Fruit fly (Drosophila melanogaster) whole organism, pupa: ENCODE data around the gene CG15892.

Experiments
- CG10348 ChIP-seq: fragments of 200-800 bp; sonication (Bioruptor generic); IDR thresholded peaks from 2 replicates; pipeline ENCODE4 v1.3.6; 2022; ENCODE audit warnings: missing biosample characterization, missing genetic modification characterization
- CG12605 ChIP-seq: fragments of 200-800 bp; sonication (Bioruptor generic); IDR thresholded peaks from 2 replicates; pipeline ENCODE4 v1.3.6; 2022; ENCODE audit warnings: missing biosample characterization, missing genetic modification characterization
- CG13204 ChIP-seq: fragments of 200-800 bp; sonication (Bioruptor generic); optimal IDR thresholded peaks from 2 replicates; lab custom pipeline; 2018; ENCODE audit warnings: missing biosample characterization, mild to moderate bottlenecking, missing genetic modification characterization, moderate library complexity
- CG14655 ChIP-seq: fragments of 200-800 bp; sonication (Bioruptor generic); optimal IDR thresholded peaks from 3 replicates; lab custom pipeline; 2017; ENCODE audit warnings: mild to moderate bottlenecking, missing biosample characterization, missing genetic modification reagents, missing genetic modification characterization
- CG15710 ChIP-seq: fragments of 200-800 bp; sonication (Bioruptor generic); optimal IDR thresholded peaks from 2 replicates; lab custom pipeline; 2018; ENCODE audit warnings: missing biosample characterization, mild to moderate bottlenecking, missing genetic modification characterization, moderate library complexity
- CG17806 ChIP-seq: fragments of 200-800 bp; sonication (Bioruptor generic); optimal IDR thresholded peaks from 2 replicates; lab custom pipeline; 2018; ENCODE audit warnings: missing biosample characterization, mild to moderate bottlenecking, missing genetic modification characterization, moderate library complexity
- CG32121 ChIP-seq: fragments of 200-800 bp; sonication (Bioruptor generic); IDR thresholded peaks from 2 replicates; pipeline ENCODE4 v1.3.6; 2022; ENCODE audit warnings: missing biosample characterization, missing genetic modification characterization
- CG34367 ChIP-seq: fragments of 200-800 bp; sonication (Bioruptor generic); optimal IDR thresholded peaks from 2 replicates; lab custom pipeline; 2018; ENCODE audit warnings: missing biosample characterization, mild to moderate bottlenecking, missing genetic modification characterization
- CG4496 ChIP-seq: fragments of 200-800 bp; sonication (Bioruptor generic); IDR thresholded peaks from 3 replicates; pipeline ENCODE4 v1.3.6; 2022; ENCODE audit warnings: missing biosample characterization, missing genetic modification characterization
- CG8159 ChIP-seq: fragments of 200-800 bp; sonication (Bioruptor generic); optimal IDR thresholded peaks from 3 replicates; lab custom pipeline; 2018; ENCODE audit warnings: missing biosample characterization, mild to moderate bottlenecking, missing genetic modification characterization, moderate library complexity
- CG8301 ChIP-seq: fragments of 200-800 bp; sonication (Bioruptor generic); optimal IDR thresholded peaks from 2 replicates; lab custom pipeline; 2018; ENCODE audit warnings: missing biosample characterization, mild to moderate bottlenecking, missing genetic modification characterization
- CG9948 ChIP-seq: fragments of 200-800 bp; sonication (Bioruptor generic); optimal IDR thresholded peaks from 2 replicates; lab custom pipeline; 2018; ENCODE audit warnings: missing biosample characterization, mild to moderate bottlenecking, missing genetic modification characterization, moderate library complexity
- D1 ChIP-seq: fragments of 200-800 bp; sonication (Bioruptor generic); optimal IDR thresholded peaks from 2 replicates; lab custom pipeline; 2018; ENCODE audit warnings: missing biosample characterization, mild to moderate bottlenecking, missing genetic modification characterization, moderate library complexity
- EcR ChIP-seq: fragments of 200-800 bp; sonication (Bioruptor generic); optimal IDR thresholded peaks from 3 replicates; lab custom pipeline; 2019; ENCODE audit warnings: missing biosample characterization, missing genetic modification characterization, mild to moderate bottlenecking, moderate library complexity, missing genetic modification reagents
- Ets98B ChIP-seq: fragments of 200-800 bp; sonication (Bioruptor generic); IDR thresholded peaks from 2 replicates; pipeline ENCODE4 v1.3.6; 2022; ENCODE audit warnings: missing biosample characterization, missing genetic modification characterization
- Pif1A ChIP-seq: fragments of 200-800 bp; sonication (Bioruptor generic); optimal IDR thresholded peaks from 3 replicates; lab custom pipeline; 2016; ENCODE audit warnings: missing biosample characterization, missing genetic modification characterization
- Pif1B ChIP-seq: fragments of 200-800 bp; sonication (Bioruptor generic); optimal IDR thresholded peaks from 3 replicates; lab custom pipeline; 2016; ENCODE audit warnings: missing biosample characterization, missing genetic modification characterization
- Snoo ChIP-seq: fragments of 200-800 bp; sonication (Bioruptor generic); optimal IDR thresholded peaks from 3 replicates; lab custom pipeline; 2017; ENCODE audit warnings: missing biosample characterization, mild to moderate bottlenecking, missing genetic modification characterization, inconsistent platforms
- fd96Ca ChIP-seq: fragments of 200-800 bp; sonication (Bioruptor generic); IDR thresholded peaks from 3 replicates; pipeline ENCODE4 v1.3.6; 2022; ENCODE audit warnings: missing biosample characterization, missing genetic modification characterization
- gl ChIP-seq: fragments of 200-800 bp; sonication (Bioruptor generic); optimal IDR thresholded peaks from 2 replicates; lab custom pipeline; 2018; ENCODE audit warnings: missing biosample characterization, mild to moderate bottlenecking, missing genetic modification characterization
- rn ChIP-seq: fragments of 200-800 bp; sonication (Bioruptor generic); IDR thresholded peaks from 2 replicates; pipeline ENCODE4 v1.3.6; 2022; ENCODE audit warnings: missing biosample characterization, missing genetic modification characterization

The CG15892 gene

DNA sequence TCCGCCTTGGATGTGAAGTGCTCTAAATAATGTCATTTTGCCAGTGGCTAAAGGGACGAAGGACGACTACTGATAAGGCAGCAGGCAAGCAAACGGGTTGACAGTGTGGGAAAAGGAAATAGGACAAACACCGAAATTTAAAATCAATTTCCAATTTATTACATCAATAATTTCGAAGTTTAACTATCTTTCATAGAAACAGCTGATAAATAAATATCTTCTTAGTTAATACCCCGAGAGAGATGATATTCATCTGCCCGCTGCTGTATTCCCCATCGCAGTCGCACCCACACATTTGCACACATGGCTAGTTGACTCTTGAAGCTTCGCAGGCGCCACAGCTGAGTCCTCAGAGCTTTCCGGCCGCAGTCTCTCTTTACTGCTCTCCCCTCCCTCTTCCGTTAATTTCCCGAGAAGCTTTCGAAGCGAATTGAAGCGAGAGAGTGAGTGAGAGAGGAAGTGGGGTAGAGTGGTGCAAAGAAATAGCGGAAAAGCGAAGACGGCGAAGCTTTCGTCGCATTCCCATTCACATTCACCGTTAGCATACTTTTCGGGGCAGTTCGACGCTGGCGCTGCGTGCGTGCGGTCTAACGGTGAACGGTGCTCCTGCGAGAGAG is 22.8 kb upstream of the CG15892 start:
- TF ChIP-seq D1 (tag; lab: Kevin White, UChicago) (no peak), gl (tag; lab: Kevin White, UChicago) (peak; percentile 9), fd96Ca (GFP tag; lab: Robert Waterston, UW) (peak; percentile 56; the same call in 1 of the 3 replicates), Snoo (tag; lab: Kevin White, UChicago) (no peak), CG32121 (GFP tag; lab: Robert Waterston, UW) (peak; percentile 35; the same call in 1 of the 2 replicates), CG10348 (GFP tag; lab: Robert Waterston, UW) (no peak), CG9948 (tag; lab: Kevin White, UChicago) (peak; percentile 36), CG12605 (peak; percentile 57), Ets98B (GFP tag; lab: Robert Waterston, UW) (peak; percentile 62), CG15710 (tag; lab: Kevin White, UChicago) (peak; percentile 57), Pif1A (GFP tag; lab: Kevin White, UChicago) (peak; percentile 12), CG34367 (tag; lab: Kevin White, UChicago) (peak; percentile 41), CG8159 (tag; lab: Kevin White, UChicago) (peak; percentile 62), CG8301 (peak; percentile 35), CG13204 (GFP tag; lab: Kevin White, UChicago) (no peak), CG14655 (GFP tag; lab: Kevin White, UChicago) (peak; percentile 37), Pif1B (GFP tag; lab: Kevin White, UChicago) (peak; percentile 9), CG4496 (GFP tag; lab: Robert Waterston, UW) (peak; percentile 66), CG17806 (tag; lab: Kevin White, UChicago) (no peak), EcR (no peak), rn (GFP tag; lab: Robert Waterston, UW) (no peak)

DNA sequence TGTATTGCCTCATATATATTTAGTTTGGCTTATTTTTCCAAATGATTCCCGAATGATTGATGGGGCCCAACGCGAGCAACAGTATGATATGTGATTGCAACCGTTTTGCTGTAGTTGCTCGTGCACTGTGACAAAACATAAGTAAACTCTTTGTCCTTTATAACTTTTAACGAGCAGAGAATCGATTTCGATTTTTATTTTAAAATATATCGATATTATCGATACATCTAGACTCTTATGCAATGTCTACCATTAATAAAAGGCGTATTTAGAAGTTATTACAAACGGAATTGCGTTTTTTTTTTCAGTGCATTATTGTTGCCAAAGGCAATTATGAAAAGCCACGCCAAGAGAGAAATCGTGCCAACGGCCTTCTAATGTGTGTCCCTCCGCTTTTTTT is 21.4 kb upstream of the CG15892 start:
- TF ChIP-seq CG15710 (tag; lab: Kevin White, UChicago) (no peak), CG14655 (GFP tag; lab: Kevin White, UChicago) (no peak), CG32121 (GFP tag; lab: Robert Waterston, UW) (no peak), CG13204 (GFP tag; lab: Kevin White, UChicago) (no peak), D1 (tag; lab: Kevin White, UChicago) (no peak), gl (tag; lab: Kevin White, UChicago) (no peak)

DNA sequence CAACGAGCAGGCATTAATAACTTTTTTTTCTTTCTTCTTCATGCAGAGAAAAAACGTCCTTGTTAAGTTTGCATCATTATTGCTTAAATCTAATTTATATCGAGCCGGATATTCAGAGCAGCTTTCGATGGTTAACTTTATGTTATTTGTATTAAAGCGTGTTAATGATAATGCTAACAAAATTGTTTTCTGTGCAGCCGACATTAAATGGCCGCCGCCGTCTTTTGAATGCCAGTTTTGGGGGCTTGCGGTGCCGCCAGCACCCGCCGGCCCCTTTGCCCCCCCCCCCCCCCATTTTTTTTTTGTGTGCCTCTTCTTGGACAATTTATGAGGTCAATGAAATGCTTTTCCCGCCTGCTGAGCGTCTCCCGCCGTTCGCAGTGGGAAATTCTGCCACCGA is 17.4 kb upstream of the CG15892 start:
- TF ChIP-seq CG34367 (tag; lab: Kevin White, UChicago) (no peak), CG4496 (GFP tag; lab: Robert Waterston, UW) (peak; percentile 24; the same call in 1 of the 3 replicates)

DNA sequence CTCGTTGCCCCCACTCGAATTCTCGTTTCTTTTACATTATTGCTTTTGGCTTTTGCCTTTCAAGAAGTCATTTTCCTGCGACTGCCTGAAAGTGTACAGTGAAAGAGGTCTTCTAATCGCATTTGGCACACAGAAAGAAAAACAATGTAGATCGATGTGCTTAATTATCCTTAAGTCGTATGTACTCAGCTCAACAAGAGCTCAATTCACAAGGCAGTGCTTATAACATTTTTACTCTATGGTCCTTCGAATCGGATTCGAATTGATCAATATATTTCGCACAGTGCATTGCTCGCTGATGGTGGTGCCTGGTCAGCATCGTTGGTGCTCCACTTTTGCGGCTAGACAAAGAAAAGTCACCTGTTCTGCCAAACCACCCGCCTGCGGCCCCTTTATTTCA is 16.3 kb upstream of the CG15892 start:
- TF ChIP-seq rn (GFP tag; lab: Robert Waterston, UW): no peak
- peak; percentile 14 for TF ChIP-seq CG14655 (GFP tag; lab: Kevin White, UChicago)
- no peak for TF ChIP-seq CG8159 (tag; lab: Kevin White, UChicago)
- no peak for TF ChIP-seq CG9948 (tag; lab: Kevin White, UChicago)
- TF ChIP-seq Snoo (tag; lab: Kevin White, UChicago): no peak
- peak; percentile 54; the same call in 1 of the 3 replicates for TF ChIP-seq fd96Ca (GFP tag; lab: Robert Waterston, UW)
- no peak for TF ChIP-seq D1 (tag; lab: Kevin White, UChicago)
- TF ChIP-seq CG8301: peak; percentile 27
- no peak for TF ChIP-seq EcR
- TF ChIP-seq CG4496 (GFP tag; lab: Robert Waterston, UW): peak; percentile 35; the same call in 2 of the 3 replicates
- no peak for TF ChIP-seq gl (tag; lab: Kevin White, UChicago)
- TF ChIP-seq CG34367 (tag; lab: Kevin White, UChicago): no peak
- TF ChIP-seq CG10348 (GFP tag; lab: Robert Waterston, UW): no peak
- no peak for TF ChIP-seq Pif1A (GFP tag; lab: Kevin White, UChicago)
- no peak for TF ChIP-seq Pif1B (GFP tag; lab: Kevin White, UChicago)
- TF ChIP-seq CG32121 (GFP tag; lab: Robert Waterston, UW): no peak
- no peak for TF ChIP-seq Ets98B (GFP tag; lab: Robert Waterston, UW)
- no peak for TF ChIP-seq CG15710 (tag; lab: Kevin White, UChicago)
- no peak for TF ChIP-seq CG12605
- no peak for TF ChIP-seq CG17806 (tag; lab: Kevin White, UChicago)
- no peak for TF ChIP-seq CG13204 (GFP tag; lab: Kevin White, UChicago)

DNA sequence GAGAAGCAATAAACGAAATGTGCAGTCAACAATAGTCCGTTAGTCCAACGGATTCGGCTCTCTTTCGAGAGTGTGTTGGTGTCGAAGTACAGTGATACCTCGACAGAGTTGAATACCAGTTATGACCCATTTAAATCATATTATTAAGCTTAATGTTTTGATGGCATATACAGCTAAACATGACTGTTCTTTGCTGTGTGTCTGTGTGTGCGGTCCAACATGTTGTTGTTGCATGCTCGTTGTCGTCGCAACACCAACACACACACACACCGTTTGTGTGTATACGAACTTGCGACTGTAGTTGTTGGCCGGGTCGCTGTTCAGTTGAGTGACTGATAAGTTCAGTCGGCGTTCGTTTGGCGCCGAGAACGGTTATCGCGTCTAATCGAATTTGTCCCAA is 14.7 kb upstream of the CG15892 start, which contains the start of gene CG15894:
CG15894 (plus strand) TSS at position 361 of the 400 bp plus-strand sequence.
- TF ChIP-seq CG17806 (tag; lab: Kevin White, UChicago) (no peak), CG8159 (tag; lab: Kevin White, UChicago) (peak; percentile 14), rn (GFP tag; lab: Robert Waterston, UW) (no peak), Pif1A (GFP tag; lab: Kevin White, UChicago) (no peak), Pif1B (GFP tag; lab: Kevin White, UChicago) (no peak), CG13204 (GFP tag; lab: Kevin White, UChicago) (no peak), CG8301 (no peak), CG15710 (tag; lab: Kevin White, UChicago) (peak; percentile 1), CG14655 (GFP tag; lab: Kevin White, UChicago) (peak; percentile 21), CG10348 (GFP tag; lab: Robert Waterston, UW) (no peak), CG9948 (tag; lab: Kevin White, UChicago) (no peak), CG12605 (no peak), CG4496 (GFP tag; lab: Robert Waterston, UW) (peak; percentile 53; the same call in 1 of the 3 replicates), Ets98B (GFP tag; lab: Robert Waterston, UW) (peak; percentile 27; the same call in 1 of the 2 replicates), EcR (no peak), gl (tag; lab: Kevin White, UChicago) (no peak), fd96Ca (GFP tag; lab: Robert Waterston, UW) (0 out of 3 replicates have a peak, but pooled peaks have one; percentile 32)
